Worm (Caenorhabditis elegans): ENCODE results near the gene R102.3.

- no peak for TF ChIP-seq him-1 (tag; optimal IDR thresholded peaks at IDR 0.05)
- no peak for TF ChIP-seq W03F9.2 (tag; optimal IDR thresholded peaks at IDR 0.05)
- no peak for TF ChIP-seq dao-5 (tag; optimal IDR thresholded peaks at IDR 0.05)
These were observed 32.5 kb upstream of the R102.3 start, which contains the start of gene K08C7.1 for ce11 chrIV:10656770-10657323.
